Fruit fly (Drosophila melanogaster) whole organism, wandering third instar larva: ENCODE measurements around the gene asp.

Experiments used
- Abd-B ChIP-seq: fragments of >200 bp; optimal IDR thresholded peaks from 2 replicates; lab custom pipeline; 2017; ENCODE audit warnings: missing biosample characterization, missing genetic modification characterization
- Dfd ChIP-seq: fragments of >200 bp; optimal IDR thresholded peaks from 2 replicates; lab custom pipeline; 2017; ENCODE audit warnings: missing biosample characterization, missing genetic modification characterization
- Dif ChIP-seq: fragments of 200-275, 200-300 bp; sonication (Bioruptor generic); optimal IDR thresholded peaks from 2 replicates; lab custom pipeline; 2018; ENCODE audit warnings: missing biosample characterization, missing genetic modification characterization; ENCODE audit not compliant: partially characterized antibody
- Hr83 ChIP-seq: fragments of 200-300 bp; sonication (Bioruptor generic); optimal IDR thresholded peaks from 2 replicates; lab custom pipeline; 2016; ENCODE audit warnings: missing biosample characterization, mild to moderate bottlenecking, missing genetic modification characterization, moderate library complexity; ENCODE audit not compliant: poor library complexity, severe bottlenecking
- Myc ChIP-seq: fragments of >200 bp; optimal IDR thresholded peaks from 2 replicates; lab custom pipeline; 2017
- OdsH ChIP-seq: fragments of 200-800 bp; sonication (Bioruptor generic); optimal IDR thresholded peaks from 2 replicates; lab custom pipeline; 2016; ENCODE audit warnings: missing biosample characterization, mild to moderate bottlenecking, missing genetic modification characterization
- br ChIP-seq: fragments of 200-800 bp; sonication (Bioruptor generic); optimal IDR thresholded peaks from 2 replicates; lab custom pipeline; 2016; ENCODE audit warnings: missing biosample characterization, missing genetic modification characterization
- brk ChIP-seq: fragments of 200-800 bp; sonication (Bioruptor generic); optimal IDR thresholded peaks from 2 replicates; lab custom pipeline; 2016; ENCODE audit warnings: missing biosample characterization, mild to moderate bottlenecking, missing genetic modification characterization
- dmrt93B ChIP-seq: fragments of 200-800 bp; sonication (Bioruptor generic); optimal IDR thresholded peaks from 2 replicates; lab custom pipeline; 2018; ENCODE audit warnings: missing biosample characterization, mild to moderate bottlenecking, missing genetic modification characterization
- fru ChIP-seq: fragments of 200-800 bp; sonication (Bioruptor generic); optimal IDR thresholded peaks from 3 replicates; lab custom pipeline; 2016; ENCODE audit warnings: missing biosample characterization, mild to moderate bottlenecking, missing genetic modification characterization
- usp ChIP-seq: fragments of >200 bp; optimal IDR thresholded peaks from 2 replicates; lab custom pipeline; 2017; ENCODE audit warnings: missing biosample characterization, missing genetic modification characterization

DNA sequence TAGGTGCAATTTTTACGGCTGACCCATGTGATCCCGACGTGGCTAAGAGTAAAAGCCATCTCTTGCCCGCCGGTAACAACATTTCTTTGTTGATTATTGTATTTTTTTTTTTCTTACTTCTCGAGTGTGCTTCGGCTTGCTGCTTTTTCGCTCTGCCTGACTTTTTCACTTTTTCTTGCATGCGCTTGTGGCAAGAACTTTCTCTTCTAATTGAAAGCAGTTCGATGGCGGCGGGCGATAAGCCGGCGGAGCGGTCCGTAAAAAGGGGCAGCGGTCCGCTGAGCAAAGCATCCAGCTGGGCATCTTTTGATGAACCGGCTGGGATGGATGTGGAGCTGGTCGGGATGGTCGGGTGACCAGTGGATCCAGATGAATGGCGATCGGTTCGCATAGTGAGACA, 19.4 kb downstream of the asp start:
- TF ChIP-seq OdsH (GFP tag; lab: Kevin White, UChicago) (no peak), brk (GFP tag; lab: Kevin White, UChicago) (no peak), Abd-B (no peak), br (GFP tag; lab: Kevin White, UChicago) (no peak), Hr83 (GFP tag; lab: Kevin White, UChicago) (no peak), usp (no peak), fru (GFP tag; lab: Kevin White, UChicago) (no peak), Dif (GFP tag; lab: Kevin White, UChicago) (no peak), Dfd (GFP tag; lab: Kevin White, UChicago) (no peak), Myc (lab: Kevin White, UChicago) (no peak), dmrt93B (no peak)
